Worm (Caenorhabditis elegans): ENCODE results near the gene psmd-9.

ce11 chrII:6935975-6936374, 34.1 kb downstream of the psmd-9 start:
- TF ChIP-seq T22C8.4 (GFP tag; IDR thresholded peaks at IDR 0.05): no peak
- no peak for TF ChIP-seq ref-1 (GFP tag; conservative IDR thresholded peaks at IDR 0.05)
- no peak for TF ChIP-seq flt-1 (GFP tag; IDR thresholded peaks at IDR 0.05)
- TF ChIP-seq klf-2 (GFP tag; conservative IDR thresholded peaks at IDR 0.05): no peak
- no peak for TF ChIP-seq ztf-23 (GFP tag; IDR thresholded peaks at IDR 0.05)
